Fruit fly (Drosophila melanogaster): Measurements from ENCODE around the gene TAF1B.

TAF1B gene

DNA sequence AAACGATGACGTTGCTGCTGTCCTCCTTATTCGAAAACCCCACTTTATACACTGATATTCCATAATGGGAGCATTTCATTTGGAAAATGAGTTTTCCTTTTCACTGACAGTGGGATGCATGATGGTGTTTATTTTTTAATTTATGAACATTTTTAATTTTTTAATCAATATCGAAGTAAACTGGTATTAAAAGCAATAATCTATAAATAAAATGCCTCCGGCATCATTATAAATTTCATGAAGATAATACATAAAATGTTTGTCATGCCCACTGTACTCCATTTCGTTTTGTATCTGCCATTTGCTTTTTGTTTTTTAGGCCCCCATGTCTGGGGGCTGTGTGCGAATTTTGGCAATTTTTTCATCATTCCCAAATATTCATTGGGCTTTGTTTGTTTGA, 13.9 kb downstream of the TAF1B start (continued):
- peak; percentile 40 for TF ChIP-seq CG18619 (GFP tag; optimal IDR thresholded peaks at IDR 0.05)
- no peak for TF ChIP-seq CG11723 (GFP tag; optimal IDR thresholded peaks at IDR 0.05)
- 0 out of 2 replicates have a peak, but pooled peaks have one; percentile 26 for TF ChIP-seq wor (GFP tag; IDR thresholded peaks at IDR 0.05)
- no peak for TF ChIP-seq amos (GFP tag; IDR thresholded peaks at IDR 0.05; ENCODE audit: partially characterized antibody)
- TF ChIP-seq da (GFP tag; optimal IDR thresholded peaks at IDR 0.05): no peak
- TF ChIP-seq dati (GFP tag; IDR thresholded peaks at IDR 0.05): no peak
- TF ChIP-seq Lpt (GFP tag; optimal IDR thresholded peaks at IDR 0.05): no peak
- TF ChIP-seq Sox102F (GFP tag; optimal IDR thresholded peaks at IDR 0.05): peak; percentile 76
- TF ChIP-seq CG18262 (tag; optimal IDR thresholded peaks at IDR 0.05): peak; percentile 59
- no peak for TF ChIP-seq CG17802 (tag; optimal IDR thresholded peaks at IDR 0.05)
- TF ChIP-seq CG16815 (GFP tag; optimal IDR thresholded peaks at IDR 0.05): peak; percentile 8
- TF ChIP-seq scrt (GFP tag; optimal IDR thresholded peaks at IDR 0.05): peak; percentile 53
- no peak for TF ChIP-seq nom (GFP tag; optimal IDR thresholded peaks at IDR 0.05)
- no peak for TF ChIP-seq CG8290 (GFP tag; optimal IDR thresholded peaks at IDR 0.05)
- TF ChIP-seq CG8290 (tag; optimal IDR thresholded peaks at IDR 0.05): no peak
- no peak for TF ChIP-seq CG2202 (tag; optimal IDR thresholded peaks at IDR 0.05)

- TF ChIP-seq CG13296 (GFP tag; optimal IDR thresholded peaks at IDR 0.05) (peak; percentile 29), NFAT (GFP tag; IDR thresholded peaks at IDR 0.05) (no peak), CG11247 (GFP tag; IDR thresholded peaks at IDR 0.05) (no peak), Deaf1 (tag; optimal IDR thresholded peaks at IDR 0.05) (no peak), hkb (optimal IDR thresholded peaks at IDR 0.05) (peak; percentile 49), hkb (GFP tag; IDR thresholded peaks at IDR 0.05) (peak; percentile 38; the same call in 1 of the 2 replicates), CG2712 (tag; optimal IDR thresholded peaks at IDR 0.05) (peak; percentile 25), nom (GFP tag; optimal IDR thresholded peaks at IDR 0.05) (peak; percentile 53), vvl (GFP tag; IDR thresholded peaks at IDR 0.05) (peak; percentile 78), Trl (optimal IDR thresholded peaks at IDR 0.05) (peak; percentile 24 to 46), Trl (GFP tag; optimal IDR thresholded peaks at IDR 0.05) (no peak), sob (GFP tag; IDR thresholded peaks at IDR 0.05) (0 out of 2 replicates have a peak, but pooled peaks have one; percentile 31), Med (GFP tag) (peak; percentile 45), Jarid2 (GFP tag; optimal IDR thresholded peaks at IDR 0.05) (peak; percentile 44), CG12769 (tag; optimal IDR thresholded peaks at IDR 0.05) (peak; percentile 6), pzg (GFP tag; optimal IDR thresholded peaks at IDR 0.05) (no peak), Scr (GFP tag; IDR thresholded peaks at IDR 0.05; ENCODE audit: partially characterized antibody) (0 out of 2 replicates have a peak, but pooled peaks have one; percentile 17), Hmr (GFP tag; optimal IDR thresholded peaks at IDR 0.05) (no peak), CG18476 (GFP tag; optimal IDR thresholded peaks at IDR 0.05) (peak; percentile 73), pros (GFP tag; optimal IDR thresholded peaks at IDR 0.05) (peak; percentile 99), z (GFP tag; IDR thresholded peaks at IDR 0.05) (peak; percentile 75; the same call in 2 of the 3 replicates), CG5180 (GFP tag; optimal IDR thresholded peaks at IDR 0.05) (no peak), CG15269 (tag; optimal IDR thresholded peaks at IDR 0.05) (peak; percentile 87), chinmo (GFP tag; IDR thresholded peaks at IDR 0.05; ENCODE audit: partially characterized antibody) (peak; percentile 94), CG34422 (GFP tag; IDR thresholded peaks at IDR 0.05) (peak; percentile 34; the same call in 1 of the 3 replicates), scrt (GFP tag; optimal IDR thresholded peaks at IDR 0.05) (no peak), CG12071 (GFP tag; optimal IDR thresholded peaks at IDR 0.05) (no peak), Vsx1 (GFP tag; optimal IDR thresholded peaks at IDR 0.05) (no peak), CG8924 (tag; optimal IDR thresholded peaks at IDR 0.05) (peak; percentile 38), Opbp (GFP tag; IDR thresholded peaks at IDR 0.05; ENCODE audit: partially characterized antibody) (peak; percentile 33; the same call in 1 of the 3 replicates), sqz (GFP tag; optimal IDR thresholded peaks at IDR 0.05) (peak; percentile 39), bbx (GFP tag; IDR thresholded peaks at IDR 0.05; ENCODE audit: partially characterized antibody) (peak; percentile 43; the same call in 1 of the 2 replicates), CG34376 (GFP tag; optimal IDR thresholded peaks at IDR 0.05) (no peak), CG13287 (GFP tag; IDR thresholded peaks at IDR 0.05; ENCODE audit: partially characterized antibody) (peak; percentile 48), Blimp-1 (GFP tag; optimal IDR thresholded peaks at IDR 0.05) (peak; percentile 54)
Measured at dm6 chr3R:10125477-10125876, 18.5 kb downstream of the TAF1B start, which contains the start of gene knk. Gene knk (minus strand): TSS chr3R:10125664.
